Worm (Caenorhabditis elegans): Measurements from ENCODE around the gene Y73F4A.3.
A peak's percentile ranks its signal among the peaks of the same experiment; 100 is the strongest.

Y73F4A.3 gene

ce11 chrIV:9051036-9051435 lies 10.7 kb upstream of the Y73F4A.3 start:
- TF ChIP-seq skn-1 (tag; optimal IDR thresholded peaks at IDR 0.05) (peak; percentile 73), nhr-85 (tag) (peak; percentile 53), nhr-47 (tag; optimal IDR thresholded peaks at IDR 0.05) (no peak), aly-2 (tag; optimal IDR thresholded peaks at IDR 0.05) (no peak)

ce11 chrIV:9045252-9045651 lies 5.0 kb upstream of the Y73F4A.3 start, which contains the start of gene Y73F4A.1:
Gene Y73F4A.1 (minus strand): TSS chrIV:9045352.
- TF ChIP-seq nhr-77 (tag; optimal IDR thresholded peaks at IDR 0.05) (no peak), zip-4 (GFP tag; optimal IDR thresholded peaks at IDR 0.05) (no peak), ama-1 (optimal IDR thresholded peaks at IDR 0.05) (no peak), nhr-12 (tag; optimal IDR thresholded peaks at IDR 0.05) (no peak), irx-1 (tag; optimal IDR thresholded peaks at IDR 0.05) (no peak), sptf-1 (tag; optimal IDR thresholded peaks at IDR 0.05) (no peak), fos-1 (tag; optimal IDR thresholded peaks at IDR 0.05) (no peak), nhr-28 (tag; optimal IDR thresholded peaks at IDR 0.05) (no peak), snpc-4 (tag; optimal IDR thresholded peaks at IDR 0.05) (no peak), elt-3 (tag; optimal IDR thresholded peaks at IDR 0.05) (no peak), elt-2 (tag; optimal IDR thresholded peaks at IDR 0.05) (no peak), nhr-19 (GFP tag; conservative IDR thresholded peaks at IDR 0.05) (no peak), ceh-90 (tag; optimal IDR thresholded peaks at IDR 0.05) (no peak), alr-1 (tag; optimal IDR thresholded peaks at IDR 0.05; ENCODE audit: borderline replicate concordance) (no peak), pax-3 (tag; optimal IDR thresholded peaks at IDR 0.05) (no peak)

ce11 chrIV:9043224-9043623 lies 2.9 kb upstream of the Y73F4A.3 start, which contains the start of gene Y73F4A.2:
Gene Y73F4A.2 (minus strand): TSS chrIV:9043347.
- no peak for TF ChIP-seq fos-1 (tag; optimal IDR thresholded peaks at IDR 0.05)
- peak; percentile 70 for TF ChIP-seq nhr-77 (tag; optimal IDR thresholded peaks at IDR 0.05)
- no peak for TF ChIP-seq efl-1 (optimal IDR thresholded peaks at IDR 0.05)
- TF ChIP-seq efl-1 (GFP tag; optimal IDR thresholded peaks at IDR 0.05 in 1 of 2), result peak in 1 of 2 experiments; percentile 3
- TF ChIP-seq mdl-1 (tag; optimal IDR thresholded peaks at IDR 0.05), result peak in 1 of 2 experiments; percentile 30
- peak; percentile 12 for TF ChIP-seq nhr-20 (tag; optimal IDR thresholded peaks at IDR 0.05)
- no peak for TF ChIP-seq snu-23 (GFP tag; optimal IDR thresholded peaks at IDR 0.05)
- no peak for TF ChIP-seq egl-27 (tag; optimal IDR thresholded peaks at IDR 0.05)
- peak; percentile 4 for TF ChIP-seq lin-14 (GFP tag; optimal IDR thresholded peaks at IDR 0.05)

- TF ChIP-seq pag-3 (tag; optimal IDR thresholded peaks at IDR 0.05; ENCODE audit: borderline replicate concordance, insufficient read depth), result no peak
- TF ChIP-seq mep-1 (tag; optimal IDR thresholded peaks at IDR 0.05), result no peak
- TF ChIP-seq zip-4 (GFP tag; optimal IDR thresholded peaks at IDR 0.05), result no peak
- no peak for TF ChIP-seq ztf-4 (tag; optimal IDR thresholded peaks at IDR 0.05)
- TF ChIP-seq nhr-77 (tag; optimal IDR thresholded peaks at IDR 0.05), result no peak
- no peak for TF ChIP-seq unc-62 (GFP tag; optimal IDR thresholded peaks at IDR 0.05)
- no peak for TF ChIP-seq fos-1 (tag; optimal IDR thresholded peaks at IDR 0.05)
- TF ChIP-seq nhr-85 (tag), result no peak
- TF ChIP-seq lin-14 (GFP tag; optimal IDR thresholded peaks at IDR 0.05), result no peak
- TF ChIP-seq isw-1 (GFP tag; IDR thresholded peaks at IDR 0.05), result no peak
- no peak for TF ChIP-seq egl-13 (tag; optimal IDR thresholded peaks at IDR 0.05)
- no peak for TF ChIP-seq lir-3 (tag; optimal IDR thresholded peaks at IDR 0.05; ENCODE audit: poor library complexity)
- TF ChIP-seq ceh-82 (tag; optimal IDR thresholded peaks at IDR 0.05), result no peak
- no peak for TF ChIP-seq sptf-1 (tag; optimal IDR thresholded peaks at IDR 0.05)
- no peak for TF ChIP-seq pqm-1 (tag; optimal IDR thresholded peaks at IDR 0.05)
- TF ChIP-seq irx-1 (tag; optimal IDR thresholded peaks at IDR 0.05), result no peak
- no peak for TF ChIP-seq tbx-2 (tag; optimal IDR thresholded peaks at IDR 0.05)
- TF ChIP-seq mdl-1 (tag; optimal IDR thresholded peaks at IDR 0.05), result no peak
- TF ChIP-seq fkh-8 (tag; optimal IDR thresholded peaks at IDR 0.05), result no peak
These were observed 3.2 kb downstream of the Y73F4A.3 start, which contains the start of gene C53D6.7 for ce11 chrIV:9037063-9037462. Gene C53D6.7 (minus strand): TSS chrIV:9037163.

Data from whole organism, L1 larva.